Worm (Caenorhabditis elegans) whole organism, midembryonic: ENCODE measurements around the gene lido-4.

Experiments used
- cog-1 ChIP-seq: sonication (generic microtip); optimal IDR thresholded peaks from 2 replicates; lab custom pipeline; 2016; ENCODE audit warnings: missing genetic modification characterization, missing compliant biosample characterization
- klf-2 ChIP-seq: fragments of 200-800 bp; sonication (Bioruptor generic); conservative IDR thresholded peaks from 2 replicates; pipeline ENCODE4 v1.3.6; 2022; ENCODE audit warnings: missing genetic modification reagents, missing genetic modification characterization, missing compliant biosample characterization
- ztf-23 ChIP-seq: fragments of 200-800 bp; sonication (Bioruptor generic); IDR thresholded peaks from 2 replicates; pipeline ENCODE4 v1.3.6; 2022; ENCODE audit warnings: missing genetic modification reagents, missing genetic modification characterization, missing compliant biosample characterization
- ztf-29 ChIP-seq: fragments of 200-800 bp; sonication (Bioruptor generic); IDR thresholded peaks from 2 replicates; pipeline ENCODE4 v1.3.6; 2022; ENCODE audit warnings: missing genetic modification reagents, missing genetic modification characterization, missing compliant biosample characterization

- no peak for TF ChIP-seq klf-2 (GFP tag; lab: Robert Waterston, UW)
- no peak for TF ChIP-seq cog-1 (tag; lab: Kevin White, UChicago)
- TF ChIP-seq ztf-29 (GFP tag; lab: Robert Waterston, UW), result no peak
- no peak for TF ChIP-seq ztf-23 (GFP tag; lab: Robert Waterston, UW)
Observed at ce11 chrX:17064820-17065219, 42.8 kb downstream of the lido-4 start.
